Worm (Caenorhabditis elegans): ENCODE measurements around the gene C28G1.10.

DNA sequence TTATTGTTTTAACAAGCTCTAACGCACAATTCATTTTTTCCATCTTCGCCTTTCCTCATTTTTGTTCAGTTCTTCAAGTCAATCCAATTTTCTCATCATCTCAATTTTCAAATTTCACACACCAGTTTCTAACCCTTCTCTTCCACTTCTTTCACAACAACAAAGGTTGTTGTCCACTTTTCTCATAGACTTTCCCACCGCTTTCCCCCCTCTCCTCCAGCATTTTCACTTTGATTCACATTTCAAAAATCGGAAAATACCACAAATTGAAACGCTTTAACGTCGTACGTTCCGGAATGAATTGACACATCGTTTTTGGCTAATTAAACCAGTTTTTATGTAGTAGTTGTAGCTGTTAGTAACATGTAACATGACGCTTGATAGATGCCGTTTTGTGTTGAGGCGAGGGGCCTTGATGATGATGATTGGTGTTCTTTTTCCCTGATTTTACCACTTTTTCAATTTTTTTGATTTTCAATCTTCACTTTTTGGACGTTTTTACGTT lies 43.4 kb downstream of the C28G1.10 start:
- no peak for TF ChIP-seq nhr-111 (GFP tag; optimal IDR thresholded peaks at IDR 0.05)
- TF ChIP-seq snpc-1.2 (GFP tag; IDR thresholded peaks at IDR 0.05), result no peak
- no peak for TF ChIP-seq pha-4 (GFP tag; IDR thresholded peaks at IDR 0.05)
- no peak for TF ChIP-seq pha-4 (tag; optimal IDR thresholded peaks at IDR 0.05)
- no peak for TF ChIP-seq pqm-1 (tag; optimal IDR thresholded peaks at IDR 0.05)
- TF ChIP-seq nhr-42 (GFP tag; IDR thresholded peaks at IDR 0.05), result no peak
- TF ChIP-seq ceh-82 (tag; optimal IDR thresholded peaks at IDR 0.05), result no peak
- TF ChIP-seq aha-1 (tag), result no peak
- no peak for TF ChIP-seq jun-1 (tag; optimal IDR thresholded peaks at IDR 0.05)
- no peak for TF ChIP-seq mdl-1 (tag; optimal IDR thresholded peaks at IDR 0.05)
- TF ChIP-seq nhr-237 (tag; optimal IDR thresholded peaks at IDR 0.05), result no peak
- TF ChIP-seq skn-1 (tag; optimal IDR thresholded peaks at IDR 0.05), result no peak

All from whole organism, L4 larva.